Fruit fly (Drosophila melanogaster) whole organism, embryonic: ENCODE results near the gene CG10383.

Source experiments
- Antp ChIP-seq: fragments of 200-800 bp; sonication (Bioruptor generic); optimal IDR thresholded peaks from 3 replicates; lab custom pipeline; 2016; ENCODE audit warnings: missing biosample characterization, missing genetic modification characterization
- Atf-2 ChIP-seq: fragments of 200-800 bp; sonication (Bioruptor generic); optimal IDR thresholded peaks from 2 replicates; lab custom pipeline; 2016; ENCODE audit warnings: missing biosample characterization, missing genetic modification characterization
- CG10959 ChIP-seq: fragments of 200-800 bp; sonication (Bioruptor generic); IDR thresholded peaks from 2 replicates; pipeline ENCODE4 v1.3.6; 2022; ENCODE audit warnings: missing biosample characterization, missing genetic modification characterization
- CG12299 ChIP-seq: fragments of 200-800 bp; sonication (Bioruptor generic); optimal IDR thresholded peaks from 2 replicates; lab custom pipeline; 2018; ENCODE audit warnings: missing biosample characterization, mild to moderate bottlenecking, missing genetic modification characterization
- CG12391 ChIP-seq: fragments of 200-800 bp; sonication (Bioruptor generic); optimal IDR thresholded peaks from 3 replicates; lab custom pipeline; 2018; ENCODE audit warnings: missing biosample characterization, mild to moderate bottlenecking, missing genetic modification characterization, moderate library complexity
- CG13287 ChIP-seq: fragments of 200-800 bp; sonication (Bioruptor generic); IDR thresholded peaks from 2 replicates; pipeline ENCODE4 v1.3.6; 2022; ENCODE audit warnings: missing biosample characterization, missing genetic modification characterization; ENCODE audit not compliant: partially characterized antibody
- CG13296 ChIP-seq: fragments of 200-800 bp; sonication (Bioruptor generic); optimal IDR thresholded peaks from 3 replicates; lab custom pipeline; 2018; ENCODE audit warnings: missing biosample characterization, mild to moderate bottlenecking, missing genetic modification characterization
- CG15601 ChIP-seq: fragments of 200-800 bp; sonication (Bioruptor generic); optimal IDR thresholded peaks from 3 replicates; lab custom pipeline; 2019; ENCODE audit warnings: missing biosample characterization, mild to moderate bottlenecking, missing genetic modification characterization, moderate library complexity
- CG17829 ChIP-seq: fragments of 200-800 bp; optimal IDR thresholded peaks from 2 replicates; lab custom pipeline; 2019; ENCODE audit warnings: missing biosample characterization, mild to moderate bottlenecking, missing genetic modification characterization, moderate library complexity
- CG2889 ChIP-seq: fragments of 200-800 bp; sonication (Bioruptor generic); IDR thresholded peaks from 3 replicates; pipeline ENCODE4 v1.3.6; 2022; ENCODE audit warnings: missing biosample characterization, missing genetic modification characterization
- CG4854 ChIP-seq: fragments of 200-800 bp; sonication (Bioruptor generic); optimal IDR thresholded peaks from 2 replicates; lab custom pipeline; 2016; ENCODE audit warnings: missing biosample characterization, missing genetic modification characterization, inconsistent platforms
- CG6175 ChIP-seq: fragments of 200-800 bp; sonication (Bioruptor generic); IDR thresholded peaks from 3 replicates; pipeline ENCODE4 v1.3.6; 2022; ENCODE audit warnings: missing biosample characterization, missing genetic modification characterization
- CG7357 ChIP-seq: fragments of 200-800 bp; sonication (Bioruptor generic); IDR thresholded peaks from 3 replicates; pipeline ENCODE4 v1.3.6; 2022; ENCODE audit warnings: missing biosample characterization, missing genetic modification characterization
- CG7556 ChIP-seq: fragments of 200-800 bp; sonication (Bioruptor generic); optimal IDR thresholded peaks from 2 replicates; lab custom pipeline; 2017; ENCODE audit warnings: missing biosample characterization, mild to moderate bottlenecking, missing genetic modification characterization
- CG7745 ChIP-seq: fragments of 200-800 bp; sonication (Bioruptor generic); optimal IDR thresholded peaks from 2 replicates; lab custom pipeline; 2018; ENCODE audit warnings: missing biosample characterization, mild to moderate bottlenecking, missing genetic modification characterization, moderate library complexity
- CG9437 ChIP-seq: fragments of 200-800 bp; sonication (Bioruptor generic); optimal IDR thresholded peaks from 2 replicates; lab custom pipeline; 2018; ENCODE audit warnings: missing biosample characterization, mild to moderate bottlenecking, missing genetic modification characterization
- CG9876 ChIP-seq: fragments of 200-800 bp; sonication (Bioruptor generic); optimal IDR thresholded peaks from 2 replicates; lab custom pipeline; 2016; ENCODE audit warnings: missing biosample characterization, missing genetic modification characterization
- CG9932 ChIP-seq: fragments of 200-800 bp; sonication (Bioruptor generic); IDR thresholded peaks from 2 replicates; pipeline ENCODE4 v1.3.6; 2022; ENCODE audit warnings: missing biosample characterization, missing genetic modification characterization
- Chrac-16 ChIP-seq: fragments of 200-800 bp; sonication (Bioruptor generic); optimal IDR thresholded peaks from 3 replicates; lab custom pipeline; 2016; ENCODE audit warnings: missing biosample characterization, missing genetic modification characterization
- Eip74EF ChIP-seq, 2 experiments: fragments of 200-800 bp in 1 of 2; fragments of >200 bp in 1 of 2; sonication (Bioruptor generic) in 1 of 2; optimal IDR thresholded peaks; 2 replicates each; lab custom pipeline; 2017 to 2019; ENCODE audit warnings: missing biosample characterization in 2 of 2, missing genetic modification characterization in 2 of 2, mild to moderate bottlenecking in 1 of 2, moderate library complexity in 1 of 2
- Fer1 ChIP-seq: fragments of 200-800 bp; sonication (Bioruptor generic); optimal IDR thresholded peaks from 2 replicates; lab custom pipeline; 2017; ENCODE audit warnings: missing biosample characterization, mild to moderate bottlenecking, missing genetic modification characterization
- Hmr ChIP-seq: fragments of 200-800 bp; sonication (Bioruptor generic); optimal IDR thresholded peaks from 3 replicates; lab custom pipeline; 2017; ENCODE audit warnings: mild to moderate bottlenecking, missing biosample characterization, missing genetic modification reagents, missing genetic modification characterization
- Hr39 ChIP-seq: fragments of >200 bp; optimal IDR thresholded peaks from 2 replicates; lab custom pipeline; 2017
- NfI ChIP-seq: fragments of 200-800 bp; sonication (Bioruptor generic); optimal IDR thresholded peaks from 3 replicates; lab custom pipeline; 2018; ENCODE audit warnings: missing biosample characterization, mild to moderate bottlenecking, missing genetic modification characterization, moderate library complexity
- Rfx ChIP-seq: fragments of 200-800 bp; sonication (Bioruptor generic); IDR thresholded peaks from 2 replicates; pipeline ENCODE4 v1.3.6; 2022; ENCODE audit warnings: missing biosample characterization, missing genetic modification characterization
- Sry-δ ChIP-seq: fragments of 200-800 bp; sonication (Bioruptor generic); optimal IDR thresholded peaks from 2 replicates; lab custom pipeline; 2016; ENCODE audit warnings: missing biosample characterization, missing genetic modification characterization
- ac ChIP-seq: fragments of 200-800 bp; sonication (Bioruptor generic); optimal IDR thresholded peaks from 3 replicates; lab custom pipeline; 2017; ENCODE audit warnings: missing biosample characterization, mild to moderate bottlenecking, missing genetic modification characterization
- al ChIP-seq: fragments of 200-800 bp; sonication (Bioruptor generic); IDR thresholded peaks from 2 replicates; pipeline ENCODE4 v1.3.6; 2022; ENCODE audit warnings: missing biosample characterization, missing genetic modification characterization
- ara ChIP-seq: fragments of 200-800 bp; sonication (Bioruptor generic); IDR thresholded peaks from 2 replicates; pipeline ENCODE4 v1.3.6; 2022; ENCODE audit warnings: missing biosample characterization, missing genetic modification characterization
- br ChIP-seq: fragments of >200 bp; optimal IDR thresholded peaks from 2 replicates; lab custom pipeline; 2017
- chinmo ChIP-seq: fragments of 200-800 bp; sonication (Bioruptor generic); IDR thresholded peaks from 4 replicates; pipeline ENCODE4 v1.3.6; 2022; ENCODE audit warnings: missing biosample characterization, missing genetic modification characterization; ENCODE audit not compliant: partially characterized antibody
- disco-r ChIP-seq: fragments of 200-800 bp; sonication (Bioruptor generic); optimal IDR thresholded peaks from 2 replicates; lab custom pipeline; 2016; ENCODE audit warnings: missing biosample characterization, missing genetic modification characterization
- dpn ChIP-seq, 2 experiments: fragments of 200-800 bp; sonication (Bioruptor generic); optimal IDR thresholded peaks; 3 replicates each; lab custom pipeline; 2016; ENCODE audit warnings: missing biosample characterization in 2 of 2, missing genetic modification characterization in 2 of 2
- esg ChIP-seq: fragments of 200-800 bp; sonication (Bioruptor generic); conservative IDR thresholded peaks from 2 replicates; pipeline ENCODE4 v1.3.6; 2022; ENCODE audit warnings: missing biosample characterization, missing genetic modification characterization
- ewg ChIP-seq: fragments of 200-800 bp; sonication (Bioruptor generic); optimal IDR thresholded peaks from 3 replicates; lab custom pipeline; 2017; ENCODE audit warnings: mild to moderate bottlenecking, missing biosample characterization, missing genetic modification reagents, missing genetic modification characterization
- eyg ChIP-seq: fragments of 200-800 bp; sonication (Bioruptor generic); optimal IDR thresholded peaks from 3 replicates; lab custom pipeline; 2016; ENCODE audit warnings: missing biosample characterization, missing genetic modification characterization
- gsb ChIP-seq: fragments of 200-800 bp; sonication (Bioruptor generic); IDR thresholded peaks from 2 replicates; pipeline ENCODE4 v1.3.6; 2022; ENCODE audit warnings: missing biosample characterization, missing genetic modification characterization
- lbe ChIP-seq: fragments of 200-800 bp; sonication (Bioruptor generic); optimal IDR thresholded peaks from 2 replicates; lab custom pipeline; 2016; ENCODE audit warnings: missing biosample characterization, mild to moderate bottlenecking, missing genetic modification characterization
- mam ChIP-seq: fragments of 200-800 bp; sonication (Bioruptor generic); optimal IDR thresholded peaks from 3 replicates; lab custom pipeline; 2016; ENCODE audit warnings: missing biosample characterization, missing genetic modification characterization
- pfk ChIP-seq: fragments of 200-800 bp; sonication (Bioruptor generic); optimal IDR thresholded peaks from 2 replicates; lab custom pipeline; 2018; ENCODE audit warnings: missing biosample characterization, mild to moderate bottlenecking, missing genetic modification characterization, moderate library complexity
- phol ChIP-seq: fragments of 200-800 bp; sonication (Bioruptor generic); optimal IDR thresholded peaks from 3 replicates; lab custom pipeline; 2018; ENCODE audit warnings: missing biosample characterization, mild to moderate bottlenecking, missing genetic modification characterization, moderate library complexity
- repo ChIP-seq: fragments of 200-800 bp; sonication (Bioruptor generic); optimal IDR thresholded peaks from 2 replicates; lab custom pipeline; 2016; ENCODE audit warnings: missing biosample characterization, missing genetic modification characterization
- row ChIP-seq: fragments of 200-800 bp; sonication (Bioruptor generic); IDR thresholded peaks from 3 replicates; pipeline ENCODE4 v1.3.6; 2022; ENCODE audit warnings: missing biosample characterization, missing genetic modification characterization
- sd ChIP-seq: fragments of 200-800 bp; sonication (Bioruptor generic); optimal IDR thresholded peaks from 3 replicates; lab custom pipeline; 2018; ENCODE audit warnings: missing biosample characterization, mild to moderate bottlenecking, missing genetic modification characterization, moderate library complexity
- shn ChIP-seq: fragments of 200-800 bp; sonication (Bioruptor generic); optimal IDR thresholded peaks from 3 replicates; lab custom pipeline; 2016; ENCODE audit warnings: missing biosample characterization, missing genetic modification characterization
- sisA ChIP-seq: fragments of 200-800 bp; sonication (Bioruptor generic); IDR thresholded peaks from 2 replicates; pipeline ENCODE4 v1.3.6; 2022; ENCODE audit warnings: missing biosample characterization, missing genetic modification characterization
- stc ChIP-seq: fragments of 200-800 bp; sonication (Bioruptor generic); IDR thresholded peaks from 2 replicates; pipeline ENCODE4 v1.3.6; 2022; ENCODE audit warnings: missing biosample characterization, missing genetic modification characterization
- tgo ChIP-seq: fragments of 200-800 bp; sonication (Bioruptor generic); IDR thresholded peaks from 3 replicates; pipeline ENCODE4 v1.3.6; 2022; ENCODE audit warnings: missing biosample characterization, missing genetic modification characterization
- tup ChIP-seq: fragments of 200-800 bp; sonication (Bioruptor generic); optimal IDR thresholded peaks from 2 replicates; lab custom pipeline; 2016; ENCODE audit warnings: missing biosample characterization, mild to moderate bottlenecking, missing genetic modification characterization, moderate library complexity
- vvl ChIP-seq: fragments of 200-800 bp; sonication (Bioruptor generic); IDR thresholded peaks from 2 replicates; pipeline ENCODE4 v1.3.6; 2022; ENCODE audit warnings: missing biosample characterization, missing genetic modification characterization
- zen ChIP-seq: fragments of 200-800 bp; sonication (Bioruptor generic); optimal IDR thresholded peaks from 3 replicates; lab custom pipeline; 2018; ENCODE audit warnings: missing biosample characterization, mild to moderate bottlenecking, missing genetic modification characterization, moderate library complexity
- zfh2 ChIP-seq: fragments of 200-800 bp; sonication (Bioruptor generic); optimal IDR thresholded peaks from 2 replicates; lab custom pipeline; 2016; ENCODE audit warnings: missing biosample characterization, missing genetic modification characterization

CG10383 gene

dm6 chr2L:18694724-18695105, 687 bp downstream of the CG10383 start (continued):
- TF ChIP-seq CG12299 (tag; lab: Kevin White, UChicago) = no peak
- no peak for TF ChIP-seq chinmo (GFP tag; lab: Robert Waterston, UW)
- no peak for TF ChIP-seq CG10959 (GFP tag; lab: Robert Waterston, UW)
- no peak for TF ChIP-seq ewg
- peak; percentile 24 for TF ChIP-seq CG7556 (GFP tag; lab: Kevin White, UChicago)
- no peak for TF ChIP-seq Sry-δ (GFP tag; lab: Kevin White, UChicago)
- no peak for TF ChIP-seq CG9876 (GFP tag; lab: Kevin White, UChicago)
- no peak for TF ChIP-seq eyg
- peak; percentile 29; the same call in 1 of the 2 replicates for TF ChIP-seq CG9932 (GFP tag; lab: Robert Waterston, UW)
- TF ChIP-seq Hmr (GFP tag; lab: Kevin White, UChicago) = peak; percentile 16
- no peak for TF ChIP-seq pfk (GFP tag; lab: Kevin White, UChicago)
- TF ChIP-seq Fer1 (GFP tag; lab: Kevin White, UChicago) = no peak
- TF ChIP-seq CG2889 (GFP tag; lab: Robert Waterston, UW) = no peak
- peak; percentile 36; the same call in 1 of the 2 replicates for TF ChIP-seq sisA
- peak in 1 of 2 experiments; percentile 31 for TF ChIP-seq dpn (GFP tag; optimal IDR thresholded peaks at IDR 0.05; lab: Kevin White, UChicago)
- TF ChIP-seq Hr39 (lab: Kevin White, UChicago) = no peak
- TF ChIP-seq Antp (GFP tag; lab: Kevin White, UChicago) = no peak
- TF ChIP-seq al (GFP tag; lab: Robert Waterston, UW) = 0 out of 2 replicates have a peak, but pooled peaks have one; percentile 26
- TF ChIP-seq Chrac-16 (GFP tag; lab: Kevin White, UChicago) = no peak
- no peak for TF ChIP-seq sd
- TF ChIP-seq NfI (GFP tag; lab: Kevin White, UChicago) = no peak
- TF ChIP-seq mam (GFP tag; lab: Kevin White, UChicago) = peak; percentile 6
- no peak for TF ChIP-seq br (lab: Kevin White, UChicago)
- no peak for TF ChIP-seq tup (GFP tag; lab: Kevin White, UChicago)
- TF ChIP-seq shn (GFP tag; lab: Kevin White, UChicago) = no peak
- no peak for TF ChIP-seq CG9437
- TF ChIP-seq lbe (GFP tag; lab: Kevin White, UChicago) = no peak
- no peak for TF ChIP-seq zfh2 (GFP tag; lab: Kevin White, UChicago)
- TF ChIP-seq CG7745 = no peak
- TF ChIP-seq vvl (GFP tag; lab: Robert Waterston, UW) = peak; percentile 33; the same call in 1 of the 2 replicates
- TF ChIP-seq zen (tag; lab: Kevin White, UChicago) = no peak
- peak; percentile 19 for TF ChIP-seq phol (tag; lab: Kevin White, UChicago)
- TF ChIP-seq Atf-2 (GFP tag; lab: Kevin White, UChicago) = no peak
- TF ChIP-seq CG13287 (GFP tag; lab: Robert Waterston, UW) = no peak
- TF ChIP-seq repo (GFP tag; lab: Kevin White, UChicago) = no peak
- no peak for TF ChIP-seq CG15601
- TF ChIP-seq esg (GFP tag; lab: Robert Waterston, UW) = 0 out of 2 replicates have a peak, but pooled peaks have one; percentile 18
- TF ChIP-seq CG17829 (tag; lab: Kevin White, UChicago) = no peak
- TF ChIP-seq ara (GFP tag; lab: Robert Waterston, UW) = peak; percentile 33; the same call in 1 of the 2 replicates
- peak; percentile 53; the same call in 2 of the 3 replicates for TF ChIP-seq tgo (GFP tag; lab: Robert Waterston, UW)
- TF ChIP-seq Eip74EF (GFP tag; optimal IDR thresholded peaks at IDR 0.05; lab: Kevin White, UChicago) = no peak
- TF ChIP-seq CG4854 = no peak
- TF ChIP-seq CG7357 (GFP tag; lab: Robert Waterston, UW) = no peak
- no peak for TF ChIP-seq ac (GFP tag; lab: Kevin White, UChicago)
- TF ChIP-seq disco-r (GFP tag; lab: Kevin White, UChicago) = no peak
- peak; percentile 80 for TF ChIP-seq Rfx
- no peak for TF ChIP-seq CG13296 (GFP tag; lab: Kevin White, UChicago)
- TF ChIP-seq gsb (GFP tag; lab: Robert Waterston, UW) = no peak
- no peak for TF ChIP-seq stc
- TF ChIP-seq CG6175 (GFP tag; lab: Robert Waterston, UW) = no peak
- TF ChIP-seq CG12391 (tag; lab: Kevin White, UChicago) = peak; percentile 40
- peak; percentile 55 for TF ChIP-seq row
